Worm (Caenorhabditis elegans): Measurements from ENCODE around the gene cct-4.

The cct-4 gene

DNA sequence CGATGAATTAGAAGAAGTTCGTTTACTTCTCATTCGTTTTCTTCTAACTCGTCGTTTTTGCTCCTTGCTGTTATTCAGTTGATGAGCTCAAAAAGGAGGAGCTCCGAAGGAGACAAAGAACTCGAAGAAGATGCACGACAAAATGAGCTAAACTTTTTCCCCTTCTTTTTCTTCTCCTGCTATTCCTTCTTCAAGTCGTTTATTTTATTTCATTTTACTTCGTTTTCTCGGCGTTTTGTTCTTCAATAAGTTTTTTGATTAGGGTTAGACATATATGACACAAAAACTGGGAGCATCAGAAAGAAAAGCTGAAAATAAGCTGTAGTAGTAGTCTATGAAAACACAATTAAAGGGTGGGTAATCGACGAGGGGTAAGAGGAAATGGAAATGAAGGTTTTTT, 28.5 kb downstream of the cct-4 start:
- TF ChIP-seq nhr-67 (tag; optimal IDR thresholded peaks at IDR 0.05) (no peak), nhr-237 (tag; optimal IDR thresholded peaks at IDR 0.05) (no peak), unc-62 (GFP tag; optimal IDR thresholded peaks at IDR 0.05) (no peak), elt-2 (tag; optimal IDR thresholded peaks at IDR 0.05) (no peak), sea-2 (GFP tag; optimal IDR thresholded peaks at IDR 0.05) (no peak), ceh-9 (tag; optimal IDR thresholded peaks at IDR 0.05) (no peak), nfya-1 (tag; optimal IDR thresholded peaks at IDR 0.05; ENCODE audit: insufficient read depth) (no peak), nhr-23 (tag; optimal IDR thresholded peaks at IDR 0.05) (no peak), elt-3 (tag; optimal IDR thresholded peaks at IDR 0.05) (no peak), zag-1 (tag; optimal IDR thresholded peaks at IDR 0.05) (no peak), pha-4 (tag; optimal IDR thresholded peaks at IDR 0.05) (no peak), nhr-77 (tag; optimal IDR thresholded peaks at IDR 0.05) (no peak), egl-27 (tag; optimal IDR thresholded peaks at IDR 0.05) (no peak), nhr-76 (tag; optimal IDR thresholded peaks at IDR 0.05) (no peak)

DNA sequence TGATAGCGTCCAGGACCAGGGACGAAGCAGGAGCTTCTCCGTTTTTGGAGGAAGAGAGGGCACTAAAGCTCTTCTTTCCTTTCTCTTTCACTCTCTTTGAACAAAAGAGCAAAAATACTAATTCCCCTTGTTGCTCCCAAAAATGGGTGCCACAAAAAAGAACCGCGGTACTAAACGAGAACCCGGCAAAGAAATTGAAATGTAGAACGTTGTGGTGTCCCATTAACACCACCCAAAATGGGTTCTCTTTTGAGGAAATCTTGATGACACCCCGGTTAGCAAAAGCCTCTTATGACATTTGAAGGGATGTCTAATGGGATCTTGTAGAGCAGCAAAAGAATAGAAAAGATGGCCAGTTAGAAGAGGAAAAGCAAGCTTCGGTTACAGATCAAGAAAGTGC, 31.3 kb downstream of the cct-4 start:
- no peak for TF ChIP-seq ceh-28 (tag; optimal IDR thresholded peaks at IDR 0.05)
- TF ChIP-seq daf-12 (tag; optimal IDR thresholded peaks at IDR 0.05) = no peak
- TF ChIP-seq aly-2 (tag; optimal IDR thresholded peaks at IDR 0.05) = no peak
- TF ChIP-seq fkh-2 (tag; optimal IDR thresholded peaks at IDR 0.05) = no peak
- TF ChIP-seq ZK546.5 (tag; optimal IDR thresholded peaks at IDR 0.05) = no peak
- TF ChIP-seq lsy-12 (tag; optimal IDR thresholded peaks at IDR 0.05) = no peak
- no peak for TF ChIP-seq ceh-82 (tag; optimal IDR thresholded peaks at IDR 0.05)
- TF ChIP-seq lin-39 (tag; optimal IDR thresholded peaks at IDR 0.05) = no peak
- TF ChIP-seq eor-1 (tag; optimal IDR thresholded peaks at IDR 0.05) = no peak
- TF ChIP-seq nhr-67 (tag; optimal IDR thresholded peaks at IDR 0.05) = no peak
- TF ChIP-seq ceh-9 (tag; optimal IDR thresholded peaks at IDR 0.05) = no peak
- no peak for TF ChIP-seq unc-39 (tag; optimal IDR thresholded peaks at IDR 0.05)
- no peak for TF ChIP-seq jun-1 (tag; optimal IDR thresholded peaks at IDR 0.05)
- no peak for TF ChIP-seq ama-1 (optimal IDR thresholded peaks at IDR 0.05)

DNA sequence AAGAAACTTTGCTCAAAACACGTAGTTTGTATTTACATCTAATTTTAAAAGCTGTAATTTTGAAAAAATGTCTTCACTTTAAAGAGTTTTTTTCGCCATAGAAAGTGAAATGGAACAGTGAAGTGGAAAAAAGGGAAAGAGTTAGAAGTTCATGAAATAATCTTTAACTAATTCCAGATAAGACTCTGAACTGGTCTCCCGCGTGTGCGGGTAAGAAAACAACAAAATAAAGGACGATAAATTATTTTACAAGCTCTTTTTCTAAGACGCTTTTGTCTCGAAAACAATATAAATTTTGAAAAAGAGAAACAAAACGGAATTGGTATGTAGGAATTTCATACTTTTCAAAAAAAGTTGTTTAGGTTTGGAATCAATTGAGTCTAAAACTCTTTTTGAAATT, 33.2 kb downstream of the cct-4 start:
- TF ChIP-seq egl-5 (tag; optimal IDR thresholded peaks at IDR 0.05) (no peak), nfya-1 (tag; optimal IDR thresholded peaks at IDR 0.05; ENCODE audit: insufficient read depth) (no peak), zag-1 (tag; optimal IDR thresholded peaks at IDR 0.05) (no peak), hmg-11 (tag; optimal IDR thresholded peaks at IDR 0.05) (no peak), ama-1 (optimal IDR thresholded peaks at IDR 0.05) (no peak), mml-1 (tag; optimal IDR thresholded peaks at IDR 0.05) (no peak), lsy-12 (tag; optimal IDR thresholded peaks at IDR 0.05) (no peak), ceh-9 (tag; optimal IDR thresholded peaks at IDR 0.05) (no peak), nhr-237 (tag; optimal IDR thresholded peaks at IDR 0.05) (no peak), aly-2 (tag; optimal IDR thresholded peaks at IDR 0.05) (no peak), mdl-1 (tag; optimal IDR thresholded peaks at IDR 0.05) (no peak)

DNA sequence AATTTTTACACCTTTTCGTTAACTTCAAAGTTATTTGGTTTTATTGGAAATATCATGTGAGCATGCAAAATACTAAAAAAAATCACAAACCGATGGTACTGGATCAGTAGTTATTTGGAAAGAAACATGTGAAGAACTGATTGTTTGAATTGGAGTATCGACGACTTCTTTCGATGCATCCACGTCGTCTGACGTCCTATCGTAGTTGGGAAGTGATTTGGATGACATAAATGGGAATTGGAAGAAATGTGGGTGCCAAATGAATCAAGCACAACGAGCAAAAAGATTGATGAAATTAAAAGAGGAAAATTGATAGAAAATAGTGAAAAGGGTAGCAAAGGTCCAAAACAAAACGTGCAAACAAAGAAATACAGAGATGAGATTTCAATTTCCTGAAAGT, 37.8 kb downstream of the cct-4 start, which contains the start of gene shw-1:
TSS of gene shw-1 (minus strand) at position 228 of the 400 bp plus-strand sequence.
- TF ChIP-seq nhr-237 (tag; optimal IDR thresholded peaks at IDR 0.05) (no peak), lin-39 (tag; optimal IDR thresholded peaks at IDR 0.05) (no peak), ceh-82 (tag; optimal IDR thresholded peaks at IDR 0.05) (no peak), pha-4 (tag; optimal IDR thresholded peaks at IDR 0.05) (no peak), ZK546.5 (tag; optimal IDR thresholded peaks at IDR 0.05) (no peak), sea-2 (GFP tag; optimal IDR thresholded peaks at IDR 0.05) (no peak), elt-2 (tag; optimal IDR thresholded peaks at IDR 0.05) (no peak), fkh-10 (GFP tag; optimal IDR thresholded peaks at IDR 0.05) (no peak), mml-1 (tag; optimal IDR thresholded peaks at IDR 0.05) (no peak), ztf-4 (tag; optimal IDR thresholded peaks at IDR 0.05) (no peak), unc-39 (tag; optimal IDR thresholded peaks at IDR 0.05) (no peak), mdl-1 (tag; optimal IDR thresholded peaks at IDR 0.05) (no peak), zag-1 (tag; optimal IDR thresholded peaks at IDR 0.05) (no peak), ama-1 (optimal IDR thresholded peaks at IDR 0.05) (no peak), hmg-11 (tag; optimal IDR thresholded peaks at IDR 0.05) (no peak), unc-62 (GFP tag; optimal IDR thresholded peaks at IDR 0.05) (no peak), nhr-43 (tag; optimal IDR thresholded peaks at IDR 0.05; ENCODE audit: poor library complexity, severe bottlenecking) (no peak)

DNA sequence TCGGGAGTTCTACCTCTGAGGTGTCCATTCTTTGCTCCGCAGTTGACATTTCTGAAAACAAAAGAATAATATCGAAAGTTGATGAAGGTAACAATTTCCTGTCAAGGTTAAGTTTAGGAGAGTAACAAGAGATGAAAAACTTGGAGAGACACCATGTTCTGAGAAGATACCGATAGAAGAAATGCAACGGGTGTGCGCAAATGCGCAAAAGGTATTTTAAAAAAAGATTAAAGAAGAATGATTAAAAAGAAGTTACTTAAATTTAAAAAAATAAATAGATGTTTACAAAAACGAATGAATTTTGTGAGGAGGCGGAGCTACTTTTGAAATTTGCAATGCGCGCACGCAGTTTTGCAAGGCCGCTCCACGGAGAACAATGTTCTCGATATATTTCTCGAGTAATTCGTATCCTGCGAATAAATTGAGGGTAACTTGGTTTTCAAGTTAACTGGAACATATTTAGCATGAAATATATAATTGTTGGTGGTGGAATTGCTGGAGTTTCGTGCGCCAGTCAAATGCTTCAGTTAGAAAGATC, 41.6 kb downstream of the cct-4 start, which contains the start of the genes ran-3 and C26D10.3:
TSS of gene ran-3 (minus strand) at position 51 of the 538 bp plus-strand sequence.
TSS of gene C26D10.3 (plus strand) at position 385 of the 538 bp plus-strand sequence.
- peak; percentile 17 for TF ChIP-seq lin-39 (tag; optimal IDR thresholded peaks at IDR 0.05)
- no peak for TF ChIP-seq egl-5 (tag; optimal IDR thresholded peaks at IDR 0.05)
- peak; percentile 31 for TF ChIP-seq nfya-1 (tag; optimal IDR thresholded peaks at IDR 0.05; ENCODE audit: insufficient read depth)
- peak; percentile 95 for TF ChIP-seq pha-4 (tag; optimal IDR thresholded peaks at IDR 0.05)
- TF ChIP-seq skn-1 (tag; optimal IDR thresholded peaks at IDR 0.05) = no peak
- peak; percentile 32 for TF ChIP-seq hmg-11 (tag; optimal IDR thresholded peaks at IDR 0.05)
- peak; percentile 36 for TF ChIP-seq nhr-23 (tag; optimal IDR thresholded peaks at IDR 0.05)
- no peak for TF ChIP-seq zag-1 (tag; optimal IDR thresholded peaks at IDR 0.05)
- peak; percentile 37 for TF ChIP-seq nhr-43 (tag; optimal IDR thresholded peaks at IDR 0.05; ENCODE audit: poor library complexity, severe bottlenecking)

Data from whole organism, L3 larva.